Worm (Caenorhabditis elegans): ENCODE measurements around the gene pac-1.

ce11 chrIII:8466735-8467134, 28.1 kb upstream of the pac-1 start, which contains the start of gene mig-39:
- no peak for TF ChIP-seq zag-1 (tag; optimal IDR thresholded peaks at IDR 0.05)
- no peak for TF ChIP-seq nhr-12 (tag; optimal IDR thresholded peaks at IDR 0.05)
- TF ChIP-seq ceh-82 (tag; optimal IDR thresholded peaks at IDR 0.05), result no peak

Measured in whole organism, L3 larva.